Fruit fly (Drosophila melanogaster) whole organism, embryonic: Measurements from ENCODE around the gene CG8065.

ENCODE experiments used
- Adf1 ChIP-seq: fragments of 200-800 bp; sonication (Bioruptor generic); IDR thresholded peaks from 2 replicates; pipeline ENCODE4 v1.3.6; 2022; ENCODE audit warnings: missing biosample characterization, missing genetic modification characterization
- Atf-2 ChIP-seq: fragments of 200-800 bp; sonication (Bioruptor generic); optimal IDR thresholded peaks from 2 replicates; lab custom pipeline; 2016; ENCODE audit warnings: missing biosample characterization, missing genetic modification characterization
- BtbVII ChIP-seq: fragments of 200-800 bp; sonication (Bioruptor generic); optimal IDR thresholded peaks from 3 replicates; lab custom pipeline; 2017; ENCODE audit warnings: missing biosample characterization, mild to moderate bottlenecking, missing genetic modification characterization
- CG10147 ChIP-seq: fragments of 200-800 bp; sonication (Bioruptor generic); optimal IDR thresholded peaks from 2 replicates; lab custom pipeline; 2019; ENCODE audit warnings: missing biosample characterization, mild to moderate bottlenecking, missing genetic modification characterization, moderate library complexity
- CG13287 ChIP-seq: fragments of 200-800 bp; sonication (Bioruptor generic); IDR thresholded peaks from 2 replicates; pipeline ENCODE4 v1.3.6; 2022; ENCODE audit warnings: missing biosample characterization, missing genetic modification characterization; ENCODE audit not compliant: partially characterized antibody
- CG14050 ChIP-seq: fragments of 200-800 bp; sonication (Bioruptor generic); IDR thresholded peaks from 3 replicates; pipeline ENCODE4 v1.3.6; 2022; ENCODE audit warnings: missing biosample characterization, missing genetic modification characterization
- CG14441 ChIP-seq: fragments of 200-800 bp; sonication (Bioruptor generic); IDR thresholded peaks from 2 replicates; pipeline ENCODE4 v1.3.6; 2022; ENCODE audit warnings: missing biosample characterization, missing genetic modification characterization
- CG14860 ChIP-seq: fragments of 200-800 bp; sonication (Bioruptor generic); IDR thresholded peaks from 3 replicates; pipeline ENCODE4 v1.3.6; 2022; ENCODE audit warnings: missing biosample characterization, missing genetic modification characterization; ENCODE audit not compliant: partially characterized antibody
- CG15073 ChIP-seq: fragments of 200-800 bp; sonication (Bioruptor generic); optimal IDR thresholded peaks from 2 replicates; lab custom pipeline; 2016; ENCODE audit warnings: missing biosample characterization, missing genetic modification characterization
- CG17328 ChIP-seq: fragments of 200-800 bp; sonication (Bioruptor generic); IDR thresholded peaks from 2 replicates; pipeline ENCODE4 v1.3.6; 2022; ENCODE audit warnings: missing biosample characterization, missing genetic modification characterization
- CG1832 ChIP-seq: fragments of 200-800 bp; sonication (Bioruptor generic); optimal IDR thresholded peaks from 2 replicates; lab custom pipeline; 2017; ENCODE audit warnings: missing biosample characterization, mild to moderate bottlenecking, missing genetic modification characterization, inconsistent platforms
- CG2129 ChIP-seq: fragments of 200-800 bp; sonication (Bioruptor generic); IDR thresholded peaks from 2 replicates; pipeline ENCODE4 v1.3.6; 2022; ENCODE audit warnings: missing biosample characterization, missing genetic modification characterization; ENCODE audit not compliant: partially characterized antibody
- CG31224 ChIP-seq: fragments of 200-800 bp; sonication (Bioruptor generic); IDR thresholded peaks from 2 replicates; pipeline ENCODE4 v1.3.6; 2022; ENCODE audit warnings: missing biosample characterization, missing genetic modification characterization
- CG31365 ChIP-seq: fragments of 200-800 bp; sonication (Bioruptor generic); optimal IDR thresholded peaks from 2 replicates; lab custom pipeline; 2018; ENCODE audit warnings: missing biosample characterization, mild to moderate bottlenecking, missing genetic modification characterization
- CG31388 ChIP-seq: fragments of 200-800 bp; sonication (Bioruptor generic); optimal IDR thresholded peaks from 2 replicates; lab custom pipeline; 2016; ENCODE audit warnings: missing biosample characterization, missing genetic modification characterization
- CG5245 ChIP-seq: fragments of 200-800 bp; sonication (Bioruptor generic); optimal IDR thresholded peaks from 3 replicates; lab custom pipeline; 2016; ENCODE audit warnings: missing biosample characterization, missing genetic modification characterization
- CG7357 ChIP-seq: fragments of 200-800 bp; sonication (Bioruptor generic); IDR thresholded peaks from 3 replicates; pipeline ENCODE4 v1.3.6; 2022; ENCODE audit warnings: missing biosample characterization, missing genetic modification characterization
- CG7745 ChIP-seq: fragments of 200-800 bp; sonication (Bioruptor generic); optimal IDR thresholded peaks from 2 replicates; lab custom pipeline; 2018; ENCODE audit warnings: missing biosample characterization, mild to moderate bottlenecking, missing genetic modification characterization, moderate library complexity
- HmgZ ChIP-seq: fragments of 200-800 bp; sonication (Bioruptor generic); optimal IDR thresholded peaks from 2 replicates; lab custom pipeline; 2018; ENCODE audit warnings: missing biosample characterization, mild to moderate bottlenecking, missing genetic modification characterization
- Lim3 ChIP-seq: fragments of 200-800 bp; sonication (Bioruptor generic); IDR thresholded peaks from 2 replicates; pipeline ENCODE4 v1.3.6; 2022; ENCODE audit warnings: missing biosample characterization, missing genetic modification characterization
- NFAT ChIP-seq: fragments of 200-800 bp; sonication (Bioruptor generic); IDR thresholded peaks from 2 replicates; pipeline ENCODE4 v1.3.6; 2022; ENCODE audit warnings: missing biosample characterization, missing genetic modification characterization
- Opbp ChIP-seq: fragments of 200-800 bp; sonication (Bioruptor generic); IDR thresholded peaks from 3 replicates; pipeline ENCODE4 v1.3.6; 2022; ENCODE audit warnings: missing biosample characterization, missing genetic modification characterization; ENCODE audit not compliant: partially characterized antibody
- Optix ChIP-seq: fragments of 200-800 bp; sonication (Bioruptor generic); IDR thresholded peaks from 3 replicates; pipeline ENCODE4 v1.3.6; 2022; ENCODE audit warnings: missing biosample characterization, missing genetic modification characterization
- Scr ChIP-seq: fragments of 200-800 bp; sonication (Bioruptor generic); IDR thresholded peaks from 2 replicates; pipeline ENCODE4 v1.3.6; 2022; ENCODE audit warnings: missing biosample characterization, missing genetic modification characterization; ENCODE audit not compliant: partially characterized antibody
- Sry-δ ChIP-seq: fragments of 200-800 bp; sonication (Bioruptor generic); optimal IDR thresholded peaks from 2 replicates; lab custom pipeline; 2016; ENCODE audit warnings: missing biosample characterization, missing genetic modification characterization
- Ssrp ChIP-seq: fragments of 200-800 bp; sonication (Bioruptor generic); optimal IDR thresholded peaks from 2 replicates; lab custom pipeline; 2018; ENCODE audit warnings: missing biosample characterization, mild to moderate bottlenecking, missing genetic modification characterization, moderate library complexity
- Taf1 ChIP-seq: fragments of 200-800 bp; sonication (Bioruptor generic); IDR thresholded peaks from 2 replicates; pipeline ENCODE4 v1.3.6; 2022; ENCODE audit warnings: missing biosample characterization, missing genetic modification characterization
- abd-A ChIP-seq: fragments of 200-800 bp; sonication (Bioruptor generic); optimal IDR thresholded peaks from 3 replicates; lab custom pipeline; 2019; ENCODE audit warnings: missing biosample characterization, mild to moderate bottlenecking, missing genetic modification characterization, moderate library complexity
- aop ChIP-seq: fragments of 200-800 bp; sonication (Bioruptor generic); IDR thresholded peaks from 2 replicates; pipeline ENCODE4 v1.3.6; 2022; ENCODE audit warnings: missing biosample characterization, missing genetic modification characterization
- ash1 ChIP-seq: fragments of 200-800 bp; sonication (Bioruptor generic); optimal IDR thresholded peaks from 2 replicates; lab custom pipeline; 2018; ENCODE audit warnings: missing biosample characterization, mild to moderate bottlenecking, missing genetic modification characterization
- br ChIP-seq: fragments of >200 bp; optimal IDR thresholded peaks from 2 replicates; lab custom pipeline; 2017
- cas ChIP-seq: fragments of 200-800 bp; sonication (Bioruptor generic); IDR thresholded peaks from 2 replicates; pipeline ENCODE4 v1.3.6; 2022; ENCODE audit warnings: missing biosample characterization, missing genetic modification characterization
- crp ChIP-seq, 2 experiments: fragments of 200-800 bp; sonication (Bioruptor generic); optimal IDR thresholded peaks; 2 replicates in 1 of 2; 3 replicates in 1 of 2; lab custom pipeline; 2017; ENCODE audit warnings: missing biosample characterization in 2 of 2, missing genetic modification characterization in 2 of 2, mild to moderate bottlenecking in 1 of 2, moderate library complexity in 1 of 2
- cwo ChIP-seq: fragments of 200-800 bp; sonication (Bioruptor generic); optimal IDR thresholded peaks from 3 replicates; lab custom pipeline; 2017; ENCODE audit warnings: missing biosample characterization, missing genetic modification characterization, mild to moderate bottlenecking, moderate library complexity, missing genetic modification reagents
- en ChIP-seq: fragments of 200-800 bp; sonication (Bioruptor generic); optimal IDR thresholded peaks from 2 replicates; lab custom pipeline; 2016; ENCODE audit warnings: missing biosample characterization, missing genetic modification characterization
- eve ChIP-seq, 2 experiments: fragments of >200 bp; optimal IDR thresholded peaks; 2 replicates each; lab custom pipeline; 2017; ENCODE audit warnings: missing biosample characterization in 2 of 2, missing genetic modification characterization in 2 of 2
- fd102C ChIP-seq: fragments of 200-800 bp; sonication (Bioruptor generic); optimal IDR thresholded peaks from 2 replicates; lab custom pipeline; 2018; ENCODE audit warnings: missing biosample characterization, mild to moderate bottlenecking, missing genetic modification characterization, moderate library complexity
- gfzf ChIP-seq: fragments of 200-800 bp; sonication (Bioruptor generic); optimal IDR thresholded peaks from 2 replicates; lab custom pipeline; 2016; ENCODE audit warnings: missing biosample characterization, mild to moderate bottlenecking, missing genetic modification characterization, moderate library complexity
- lilli ChIP-seq: fragments of 200-800 bp; sonication (Bioruptor generic); optimal IDR thresholded peaks from 3 replicates; lab custom pipeline; 2016; ENCODE audit warnings: missing biosample characterization, missing genetic modification characterization
- mirr ChIP-seq: fragments of 200-800 bp; sonication (Bioruptor generic); optimal IDR thresholded peaks from 3 replicates; lab custom pipeline; 2018; ENCODE audit warnings: missing biosample characterization, mild to moderate bottlenecking, missing genetic modification characterization
- nmo ChIP-seq: fragments of 200-800 bp; sonication (Bioruptor generic); optimal IDR thresholded peaks from 2 replicates; lab custom pipeline; 2018; ENCODE audit warnings: missing biosample characterization, mild to moderate bottlenecking, missing genetic modification characterization, moderate library complexity
- p53 ChIP-seq: fragments of 200-800 bp; sonication (Bioruptor generic); optimal IDR thresholded peaks from 2 replicates; lab custom pipeline; 2016; ENCODE audit warnings: missing biosample characterization, missing genetic modification characterization
- pho ChIP-seq: fragments of 200-800 bp; sonication (Bioruptor generic); optimal IDR thresholded peaks from 2 replicates; lab custom pipeline; 2016; ENCODE audit warnings: missing biosample characterization, missing genetic modification characterization
- phol ChIP-seq: fragments of 200-800 bp; sonication (Bioruptor generic); optimal IDR thresholded peaks from 3 replicates; lab custom pipeline; 2018; ENCODE audit warnings: missing biosample characterization, mild to moderate bottlenecking, missing genetic modification characterization, moderate library complexity
- pita ChIP-seq: fragments of 200-800 bp; sonication (Bioruptor generic); optimal IDR thresholded peaks from 2 replicates; lab custom pipeline; 2017; ENCODE audit warnings: missing biosample characterization, mild to moderate bottlenecking, missing genetic modification characterization
- seq ChIP-seq: fragments of 200-800 bp; sonication (Bioruptor generic); IDR thresholded peaks from 2 replicates; pipeline ENCODE4 v1.3.6; 2022; ENCODE audit warnings: missing biosample characterization, missing genetic modification characterization
- stwl ChIP-seq: fragments of 200-800 bp; sonication (Bioruptor generic); optimal IDR thresholded peaks from 3 replicates; lab custom pipeline; 2018; ENCODE audit warnings: missing biosample characterization, mild to moderate bottlenecking, missing genetic modification characterization, moderate library complexity
- trem ChIP-seq: fragments of 200-800 bp; optimal IDR thresholded peaks from 3 replicates; lab custom pipeline; 2019; ENCODE audit warnings: missing biosample characterization, mild to moderate bottlenecking, missing genetic modification characterization, moderate library complexity
- tup ChIP-seq: fragments of 200-800 bp; sonication (Bioruptor generic); optimal IDR thresholded peaks from 2 replicates; lab custom pipeline; 2016; ENCODE audit warnings: missing biosample characterization, mild to moderate bottlenecking, missing genetic modification characterization, moderate library complexity
- tx ChIP-seq: fragments of 200-800 bp; sonication (Bioruptor generic); optimal IDR thresholded peaks from 2 replicates; lab custom pipeline; 2016; ENCODE audit warnings: missing biosample characterization, missing genetic modification characterization
- unc-4 ChIP-seq: fragments of 200-800 bp; sonication (Bioruptor generic); IDR thresholded peaks from 2 replicates; pipeline ENCODE4 v1.3.6; 2022; ENCODE audit warnings: missing biosample characterization, missing genetic modification characterization; ENCODE audit not compliant: partially characterized antibody

The CG8065 gene

dm6 chr3L:10225214-10225729, 9.8 kb downstream of the CG8065 start, which contains the start of gene scramb1 (continued):
- no peak for TF ChIP-seq abd-A (tag; lab: Kevin White, UChicago)
- no peak for TF ChIP-seq Sry-δ (GFP tag; lab: Kevin White, UChicago)
- no peak for TF ChIP-seq CG7357 (GFP tag; lab: Robert Waterston, UW)
- peak; percentile 34; the same call in 1 of the 3 replicates for TF ChIP-seq Opbp
- TF ChIP-seq unc-4 (GFP tag; lab: Robert Waterston, UW) = peak; percentile 47; the same call in 1 of the 2 replicates
- no peak for TF ChIP-seq CG2129 (GFP tag; lab: Robert Waterston, UW)
- TF ChIP-seq nmo = peak; percentile 20
- no peak for TF ChIP-seq br (lab: Kevin White, UChicago)
- TF ChIP-seq Lim3 = no peak
- no peak for TF ChIP-seq pho
- no peak for TF ChIP-seq ash1 (GFP tag; lab: Kevin White, UChicago)
- TF ChIP-seq Ssrp (tag; lab: Kevin White, UChicago) = no peak
- TF ChIP-seq crp (GFP tag; optimal IDR thresholded peaks at IDR 0.05; lab: Kevin White, UChicago) = peak in 1 of 2 experiments; percentile 55
- TF ChIP-seq CG13287 (GFP tag; lab: Robert Waterston, UW) = peak; percentile 31; the same call in 1 of the 2 replicates
- peak; percentile 75 for TF ChIP-seq pita (GFP tag; lab: Kevin White, UChicago)
- no peak for TF ChIP-seq CG31388 (GFP tag; lab: Kevin White, UChicago)
- no peak for TF ChIP-seq CG1832 (GFP tag; lab: Kevin White, UChicago)
- no peak for TF ChIP-seq NFAT (GFP tag; lab: Robert Waterston, UW)
- TF ChIP-seq CG14860 (GFP tag; lab: Robert Waterston, UW) = no peak
- TF ChIP-seq aop (GFP tag; lab: Robert Waterston, UW) = no peak
- TF ChIP-seq Adf1 (GFP tag; lab: Robert Waterston, UW) = no peak
- TF ChIP-seq CG17328 (GFP tag; lab: Robert Waterston, UW) = no peak
- no peak for TF ChIP-seq CG14050 (GFP tag; lab: Robert Waterston, UW)
- TF ChIP-seq lilli (GFP tag; lab: Kevin White, UChicago) = no peak
- TF ChIP-seq seq (GFP tag; lab: Robert Waterston, UW) = no peak
- TF ChIP-seq Scr (GFP tag; lab: Robert Waterston, UW) = peak; percentile 34; the same call in 1 of the 2 replicates
- no peak for TF ChIP-seq tx
- TF ChIP-seq Atf-2 (GFP tag; lab: Kevin White, UChicago) = no peak
- no peak for TF ChIP-seq cwo (GFP tag; lab: Kevin White, UChicago)
- TF ChIP-seq CG15073 (GFP tag; lab: Kevin White, UChicago) = no peak
- no peak for TF ChIP-seq CG14441 (GFP tag; lab: Robert Waterston, UW)
- TF ChIP-seq fd102C = no peak
- no peak for TF ChIP-seq CG31224 (GFP tag; lab: Robert Waterston, UW)
- TF ChIP-seq phol (tag; lab: Kevin White, UChicago) = no peak
- no peak for TF ChIP-seq BtbVII (GFP tag; lab: Kevin White, UChicago)
- TF ChIP-seq tup (GFP tag; lab: Kevin White, UChicago) = no peak
- TF ChIP-seq CG5245 (GFP tag; lab: Kevin White, UChicago) = no peak
- TF ChIP-seq cas (GFP tag; lab: Robert Waterston, UW) = no peak
- TF ChIP-seq CG10147 (GFP tag; lab: Kevin White, UChicago) = no peak
- TF ChIP-seq gfzf (GFP tag; lab: Kevin White, UChicago) = peak; percentile 68
- TF ChIP-seq CG31365 (tag; lab: Kevin White, UChicago) = no peak
- no peak for TF ChIP-seq mirr (GFP tag; lab: Kevin White, UChicago)
- no peak for TF ChIP-seq Taf1
- peak; percentile 51 for TF ChIP-seq trem (tag; lab: Kevin White, UChicago)
- no peak for TF ChIP-seq Optix (GFP tag; lab: Robert Waterston, UW)
- TF ChIP-seq en = no peak
- TF ChIP-seq p53 (GFP tag; lab: Kevin White, UChicago) = no peak
- no peak for TF ChIP-seq HmgZ (tag; lab: Kevin White, UChicago)
- no peak for TF ChIP-seq CG7745 (tag; lab: Kevin White, UChicago)
- TF ChIP-seq eve (GFP tag; optimal IDR thresholded peaks at IDR 0.05; lab: Kevin White, UChicago) = no peak
- peak; percentile 24 for TF ChIP-seq stwl
